Fruit fly (Drosophila melanogaster) whole organism, wandering third instar larva: ENCODE results near the gene ssp.

Experiments used
- CG32264 ChIP-seq: fragments of 200-800 bp; sonication (Bioruptor generic); optimal IDR thresholded peaks from 2 replicates; lab custom pipeline; 2016; ENCODE audit warnings: missing biosample characterization, missing genetic modification characterization
- Jra ChIP-seq: sonication (Bioruptor generic); optimal IDR thresholded peaks from 2 replicates; lab custom pipeline; 2016; ENCODE audit warnings: missing biosample characterization, missing genetic modification characterization
- OdsH ChIP-seq: fragments of 200-800 bp; sonication (Bioruptor generic); optimal IDR thresholded peaks from 2 replicates; lab custom pipeline; 2016; ENCODE audit warnings: missing biosample characterization, mild to moderate bottlenecking, missing genetic modification characterization
- Vsx2 ChIP-seq: fragments of 200-300, 225-300 bp; sonication (Bioruptor generic); optimal IDR thresholded peaks from 2 replicates; lab custom pipeline; 2018; ENCODE audit warnings: missing biosample characterization, missing genetic modification characterization; ENCODE audit not compliant: partially characterized antibody
- fru ChIP-seq: fragments of 200-800 bp; sonication (Bioruptor generic); optimal IDR thresholded peaks from 3 replicates; lab custom pipeline; 2016; ENCODE audit warnings: missing biosample characterization, mild to moderate bottlenecking, missing genetic modification characterization
- h ChIP-seq: fragments of 200-800 bp; sonication (Bioruptor generic); optimal IDR thresholded peaks from 3 replicates; lab custom pipeline; 2016; ENCODE audit warnings: missing biosample characterization, mild to moderate bottlenecking, missing genetic modification characterization
- lola ChIP-seq: fragments of >200 bp; optimal IDR thresholded peaks from 2 replicates; lab custom pipeline; 2017; ENCODE audit warnings: missing biosample characterization, missing genetic modification characterization
- psq ChIP-seq: fragments of 200-800 bp; sonication (Bioruptor generic); optimal IDR thresholded peaks from 3 replicates; lab custom pipeline; 2017; ENCODE audit warnings: missing biosample characterization, mild to moderate bottlenecking, missing genetic modification characterization, moderate library complexity
- sage ChIP-seq: fragments of 200-800 bp; sonication (Bioruptor generic); optimal IDR thresholded peaks from 2 replicates; lab custom pipeline; 2016; ENCODE audit warnings: missing biosample characterization, mild to moderate bottlenecking, missing genetic modification characterization
- woc ChIP-seq: sonication (Bioruptor generic); optimal IDR thresholded peaks from 2 replicates; lab custom pipeline; 2016; ENCODE audit warnings: missing biosample characterization, mild to moderate bottlenecking, missing genetic modification characterization

DNA sequence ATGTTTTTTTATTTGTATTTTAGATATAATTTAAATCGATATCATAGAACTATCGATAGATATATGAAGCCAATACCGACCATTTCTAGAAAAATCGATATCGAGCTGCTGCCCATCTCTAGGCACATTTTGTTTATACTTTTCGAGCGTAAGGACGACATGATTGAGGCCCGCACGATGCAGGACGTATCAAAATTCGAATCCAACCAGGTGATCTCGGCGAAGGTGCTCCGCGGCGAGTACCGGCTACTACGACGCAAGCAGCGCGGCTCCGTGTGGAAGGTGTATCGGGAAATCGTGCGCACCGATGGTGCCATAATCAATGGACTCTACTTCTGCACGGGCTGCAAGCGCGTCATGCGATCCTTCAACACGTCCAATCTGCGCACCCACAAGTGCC is at the start of gene ssp:
- no peak for TF ChIP-seq Jra (GFP tag; lab: Kevin White, UChicago)
- TF ChIP-seq OdsH (GFP tag; lab: Kevin White, UChicago): no peak
- no peak for TF ChIP-seq Vsx2 (GFP tag; lab: Kevin White, UChicago)
- no peak for TF ChIP-seq CG32264 (GFP tag; lab: Kevin White, UChicago)
- no peak for TF ChIP-seq psq (GFP tag; lab: Kevin White, UChicago)
- TF ChIP-seq fru (GFP tag; lab: Kevin White, UChicago): no peak
- no peak for TF ChIP-seq h
- no peak for TF ChIP-seq woc (GFP tag; lab: Kevin White, UChicago)
- no peak for TF ChIP-seq lola (GFP tag; lab: Kevin White, UChicago)
- TF ChIP-seq sage (GFP tag; lab: Kevin White, UChicago): no peak
